Worm (Caenorhabditis elegans) whole organism, L4 larva: Measurements from ENCODE around the gene col-183.

ENCODE experiments used
- F10B5.3 ChIP-seq: sonication (generic microtip); optimal IDR thresholded peaks from 2 replicates; lab custom pipeline; 2016; ENCODE audit warnings: mild to moderate bottlenecking, missing genetic modification characterization, missing compliant biosample characterization
- F44E2.7 ChIP-seq: fragments of 200-800 bp; sonication (Bioruptor generic); IDR thresholded peaks from 2 replicates; pipeline ENCODE4 v2.1.2; 2022; ENCODE audit warnings: missing genetic modification characterization, missing compliant biosample characterization
- F49E8.2 ChIP-seq: sonication (generic microtip); optimal IDR thresholded peaks from 2 replicates; lab custom pipeline; 2016; ENCODE audit warnings: missing compliant biosample characterization, mild to moderate bottlenecking, missing genetic modification characterization, borderline replicate concordance
- T20F7.1 ChIP-seq: fragments of 200-800 bp; sonication (Bioruptor generic); optimal IDR thresholded peaks from 2 replicates; lab custom pipeline; 2018; ENCODE audit warnings: mild to moderate bottlenecking, missing genetic modification characterization, missing compliant biosample characterization
- Y5F2A.4 ChIP-seq: fragments of 200-800 bp; sonication (Bioruptor generic); optimal IDR thresholded peaks from 2 replicates; lab custom pipeline; 2018; ENCODE audit warnings: mild to moderate bottlenecking, missing genetic modification characterization, missing compliant biosample characterization
- aha-1 ChIP-seq: fragments of 150-350 bp; peaks from one replicate; lab custom pipeline; 2014; ENCODE audit warnings: missing biosample characterization, missing genetic modification characterization
- arid-1 ChIP-seq: fragments of 200-800 bp; sonication (Bioruptor generic); conservative IDR thresholded peaks from 2 replicates; pipeline ENCODE4 v1.3.6; 2022; ENCODE audit warnings: missing genetic modification reagents, missing genetic modification characterization, missing compliant biosample characterization
- ctbp-1 ChIP-seq: fragments of 200-800 bp; sonication (Bioruptor generic); IDR thresholded peaks from 2 replicates; pipeline ENCODE4 v1.3.6; 2022; ENCODE audit warnings: missing genetic modification reagents, missing genetic modification characterization, missing compliant biosample characterization
- daf-16 ChIP-seq, 3 experiments: sonication (generic microtip); optimal IDR thresholded peaks; 2 replicates each; lab custom pipeline; 2016 to 2017; ENCODE audit warnings: missing genetic modification characterization in 3 of 3, missing genetic modification reagents in 3 of 3, mild to moderate bottlenecking in 2 of 3, missing compliant biosample characterization in 2 of 3, missing biosample characterization in 1 of 3, moderate library complexity in 1 of 3
- daf-19 ChIP-seq: fragments of 200-800 bp; sonication (Bioruptor generic); conservative IDR thresholded peaks from 2 replicates; pipeline ENCODE4 v1.3.6; 2022; ENCODE audit warnings: missing genetic modification characterization, missing compliant biosample characterization
- dmd-6 ChIP-seq: fragments of 200-800 bp; sonication (Bioruptor generic); IDR thresholded peaks from 2 replicates; pipeline ENCODE4 v1.3.6; 2022; ENCODE audit warnings: missing genetic modification reagents, missing genetic modification characterization, missing compliant biosample characterization
- dpl-1 ChIP-seq: fragments of 150-350 bp; optimal IDR thresholded peaks from 2 replicates; lab custom pipeline; 2014; ENCODE audit warnings: missing biosample characterization, missing genetic modification reagents, missing genetic modification characterization
- duxl-1 ChIP-seq: sonication (generic microtip); optimal IDR thresholded peaks from 2 replicates; lab custom pipeline; 2016; ENCODE audit warnings: mild to moderate bottlenecking, missing genetic modification characterization, moderate library complexity, missing compliant biosample characterization; ENCODE audit not compliant: poor library complexity
- dve-1 ChIP-seq: sonication (generic microtip); optimal IDR thresholded peaks from 2 replicates; lab custom pipeline; 2017; ENCODE audit warnings: antibody characterized with exemption, mild to moderate bottlenecking, missing genetic modification characterization, missing compliant biosample characterization; ENCODE audit not compliant: insufficient read depth
- hlh-30 ChIP-seq: sonication (generic microtip); optimal IDR thresholded peaks from 2 replicates; lab custom pipeline; 2017; ENCODE audit warnings: antibody characterized with exemption, mild to moderate bottlenecking, missing genetic modification characterization, missing compliant biosample characterization; ENCODE audit not compliant: insufficient read depth
- lim-7 ChIP-seq: fragments of 200-800 bp; sonication (Bioruptor generic); IDR thresholded peaks from 2 replicates; pipeline ENCODE4 v1.3.6; 2022; ENCODE audit warnings: missing genetic modification characterization, missing compliant biosample characterization
- lin-13 ChIP-seq: fragments of 150-350 bp; optimal IDR thresholded peaks from 2 replicates; lab custom pipeline; 2014; ENCODE audit warnings: missing biosample characterization, missing genetic modification reagents, missing genetic modification characterization
- lin-38 ChIP-seq: fragments of 200-800 bp; sonication (Bioruptor generic); IDR thresholded peaks from 2 replicates; pipeline ENCODE4 v1.3.6; 2022; ENCODE audit warnings: missing genetic modification reagents, missing genetic modification characterization, missing compliant biosample characterization
- lin-39 ChIP-seq: fragments of 150-350 bp; optimal IDR thresholded peaks from 2 replicates; lab custom pipeline; 2014; ENCODE audit warnings: missing biosample characterization, missing genetic modification reagents, missing genetic modification characterization
- lir-3 ChIP-seq: sonication (generic microtip); optimal IDR thresholded peaks from 2 replicates; lab custom pipeline; 2016; ENCODE audit warnings: mild to moderate bottlenecking, missing genetic modification characterization, missing compliant biosample characterization
- madf-5 ChIP-seq, 2 experiments: fragments of 200-800 bp; sonication (Bioruptor generic); IDR thresholded peaks; 2 replicates each; pipeline ENCODE4 v1.3.6; 2022; ENCODE audit warnings: missing compliant biosample characterization in 2 of 2, missing genetic modification characterization in 2 of 2
- madf-9 ChIP-seq: fragments of 200-800 bp; sonication (Bioruptor generic); conservative IDR thresholded peaks from 2 replicates; pipeline ENCODE4 v1.3.6; 2022; ENCODE audit warnings: missing genetic modification reagents, missing genetic modification characterization, missing compliant biosample characterization
- mxl-2 ChIP-seq: fragments of 200-800 bp; sonication (Bioruptor generic); conservative IDR thresholded peaks from 2 replicates; pipeline ENCODE4 v1.3.6; 2022; ENCODE audit warnings: missing genetic modification reagents, missing genetic modification characterization, missing compliant biosample characterization
- mxl-3 ChIP-seq: fragments of 200-800 bp; sonication (Bioruptor generic); optimal IDR thresholded peaks from 2 replicates; lab custom pipeline; 2018; ENCODE audit warnings: mild to moderate bottlenecking, missing genetic modification characterization, missing compliant biosample characterization
- nhr-102 ChIP-seq: sonication (generic microtip); optimal IDR thresholded peaks from 2 replicates; lab custom pipeline; 2016; ENCODE audit warnings: mild to moderate bottlenecking, missing genetic modification characterization, moderate library complexity, missing compliant biosample characterization
- nhr-11 ChIP-seq: fragments of 150-350 bp; optimal IDR thresholded peaks from 2 replicates; lab custom pipeline; 2014; ENCODE audit warnings: missing biosample characterization, missing genetic modification characterization
- nhr-28 ChIP-seq: fragments of 150-350 bp; optimal IDR thresholded peaks from 2 replicates; lab custom pipeline; 2014; ENCODE audit warnings: missing biosample characterization, missing genetic modification characterization
- nhr-41 ChIP-seq: fragments of 200-800 bp; sonication (Bioruptor generic); IDR thresholded peaks from 2 replicates; pipeline ENCODE4 v1.3.6; 2022; ENCODE audit warnings: missing genetic modification reagents, missing genetic modification characterization, missing compliant biosample characterization
- nhr-42 ChIP-seq: fragments of 200-800 bp; sonication (Bioruptor generic); IDR thresholded peaks from 2 replicates; pipeline ENCODE4 v1.3.6; 2022; ENCODE audit warnings: missing genetic modification characterization, missing compliant biosample characterization
- nhr-48 ChIP-seq: sonication (generic microtip); optimal IDR thresholded peaks from 2 replicates; lab custom pipeline; 2016; ENCODE audit warnings: mild to moderate bottlenecking, missing genetic modification characterization, missing compliant biosample characterization
- nhr-77 ChIP-seq: fragments of 150-350 bp; optimal IDR thresholded peaks from 2 replicates; lab custom pipeline; 2014; ENCODE audit warnings: missing biosample characterization, missing genetic modification characterization
- pha-4 ChIP-seq, 2 experiments: fragments of 150-350 bp in 1 of 2; fragments of 200-800 bp in 1 of 2; sonication (Bioruptor generic) in 1 of 2; IDR thresholded peaks in 1 of 2; optimal IDR thresholded peaks in 1 of 2; 2 replicates each; pipeline versions ENCODE4 v1.3.6 to Lab custom; 2014 to 2022; ENCODE audit warnings: missing genetic modification characterization in 2 of 2, missing genetic modification reagents in 2 of 2, missing biosample characterization in 1 of 2, missing compliant biosample characterization in 1 of 2
- rbr-2 ChIP-seq: sonication (generic microtip); optimal IDR thresholded peaks from 2 replicates; lab custom pipeline; 2016; ENCODE audit warnings: missing genotype, missing genetic modification characterization, missing compliant biosample characterization
- sdz-12 ChIP-seq: fragments of 200-800 bp; sonication (Bioruptor generic); optimal IDR thresholded peaks from 2 replicates; lab custom pipeline; 2018; ENCODE audit warnings: mild to moderate bottlenecking, missing genetic modification characterization, missing compliant biosample characterization
- set-16 ChIP-seq: fragments of 200-800 bp; sonication (Bioruptor generic); IDR thresholded peaks from 2 replicates; pipeline ENCODE4 v1.3.6; 2022; ENCODE audit warnings: missing genetic modification reagents, missing genetic modification characterization, missing compliant biosample characterization
- snpc-1.2 ChIP-seq: fragments of 200-800 bp; sonication (Bioruptor generic); IDR thresholded peaks from 2 replicates; pipeline ENCODE4 v1.3.6; 2022; ENCODE audit warnings: missing genetic modification reagents, missing genetic modification characterization, missing compliant biosample characterization
- spr-3 ChIP-seq: fragments of 200-800 bp; sonication (Bioruptor generic); optimal IDR thresholded peaks from 2 replicates; lab custom pipeline; 2018; ENCODE audit warnings: mild to moderate bottlenecking, missing genetic modification characterization, missing compliant biosample characterization
- unc-130 ChIP-seq: sonication (generic microtip); optimal IDR thresholded peaks from 2 replicates; lab custom pipeline; 2016; ENCODE audit warnings: missing genetic modification reagents, missing genetic modification characterization, missing compliant biosample characterization
- unc-62 ChIP-seq, 3 experiments: fragments of 150-350 bp in 1 of 3; sonication (generic microtip); optimal IDR thresholded peaks in 2 of 3; peaks in 1 of 3; 1 replicate in 1 of 3; 2 replicates in 2 of 3; lab custom pipeline; 2014 to 2017; ENCODE audit warnings: missing biosample characterization in 3 of 3, missing genetic modification characterization in 3 of 3, missing genetic modification reagents in 3 of 3, missing genotype in 1 of 3

col-183 gene

DNA sequence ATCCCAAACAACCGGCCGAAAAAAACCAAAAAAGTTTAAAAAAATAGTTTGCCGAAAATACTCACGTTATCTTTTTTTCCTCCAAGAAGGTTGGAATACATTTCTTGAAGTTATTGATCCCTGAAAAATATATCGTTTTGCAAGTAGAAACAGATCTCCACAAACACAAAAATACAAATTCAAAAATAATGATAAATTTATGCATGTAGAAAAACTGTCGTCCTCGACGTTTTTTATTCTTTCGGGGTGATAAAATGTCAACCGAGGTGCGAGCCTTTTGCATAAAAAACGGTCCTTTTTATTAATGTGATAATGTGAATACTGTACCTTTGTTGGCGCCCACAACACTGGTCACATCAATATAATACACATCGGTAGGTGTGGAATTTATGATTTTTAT, 3.8 kb downstream of the col-183 start, which contains the start of gene F02D10.2:
TSS of gene F02D10.2 (minus strand) at position 101 of the 400 bp plus-strand sequence.
- TF ChIP-seq mxl-2 (GFP tag; lab: Robert Waterston, UW) (no peak), nhr-102 (tag; lab: Kevin White, UChicago) (no peak)
- TF ChIP-seq, all 104 proteins: peak for 0

ce11 chrX:13462519-13462918, 5.0 kb downstream of the col-183 start, which contains the start of gene F02D10.3:
Gene F02D10.3 (minus strand): TSS chrX:13462619.
- no peak for TF ChIP-seq nhr-28
- no peak for TF ChIP-seq madf-5 (GFP tag; IDR thresholded peaks at IDR 0.05; lab: Robert Waterston, UW)
- no peak for TF ChIP-seq lim-7
- no peak for TF ChIP-seq dmd-6 (GFP tag; lab: Robert Waterston, UW)
- no peak for TF ChIP-seq lin-13 (GFP tag; lab: Kevin White, UChicago)
- no peak for TF ChIP-seq unc-130 (GFP tag; lab: Kevin White, UChicago)
- no peak for TF ChIP-seq lin-39 (tag; lab: Kevin White, UChicago)
- no peak for TF ChIP-seq daf-16 (GFP tag; optimal IDR thresholded peaks at IDR 0.05; lab: Kevin White, UChicago)
- TF ChIP-seq daf-16 (tag; optimal IDR thresholded peaks at IDR 0.05; lab: Kevin White, UChicago) = no peak
- TF ChIP-seq arid-1 (GFP tag; lab: Robert Waterston, UW) = no peak
- TF ChIP-seq T20F7.1 (GFP tag; lab: Kevin White, UChicago) = no peak
- no peak for TF ChIP-seq Y5F2A.4

DNA sequence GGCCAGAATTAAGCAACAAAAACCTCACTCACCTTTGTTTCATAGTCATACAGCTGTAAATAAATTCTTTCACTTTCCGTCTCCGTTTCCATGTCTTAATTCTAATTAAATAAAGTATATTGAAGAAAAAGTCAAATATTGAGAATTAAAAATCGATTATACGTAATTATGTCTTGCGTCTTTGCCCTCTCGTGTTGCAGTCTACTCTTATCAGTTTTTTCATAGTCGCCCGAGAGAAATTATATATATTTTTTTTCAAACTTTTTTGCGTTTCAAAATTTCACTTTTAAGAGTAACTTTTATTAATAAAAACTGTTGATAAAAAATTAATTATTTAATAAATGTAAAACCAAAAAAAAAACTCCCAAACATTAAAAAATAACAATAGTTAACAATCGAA, 11.1 kb downstream of the col-183 start, which contains the start of gene flr-1:
TSS of gene flr-1 (minus strand) at position 101 of the 400 bp plus-strand sequence.
- TF ChIP-seq aha-1 (tag; lab: Kevin White, UChicago) = peak; percentile 2
- TF ChIP-seq set-16 = no peak

DNA sequence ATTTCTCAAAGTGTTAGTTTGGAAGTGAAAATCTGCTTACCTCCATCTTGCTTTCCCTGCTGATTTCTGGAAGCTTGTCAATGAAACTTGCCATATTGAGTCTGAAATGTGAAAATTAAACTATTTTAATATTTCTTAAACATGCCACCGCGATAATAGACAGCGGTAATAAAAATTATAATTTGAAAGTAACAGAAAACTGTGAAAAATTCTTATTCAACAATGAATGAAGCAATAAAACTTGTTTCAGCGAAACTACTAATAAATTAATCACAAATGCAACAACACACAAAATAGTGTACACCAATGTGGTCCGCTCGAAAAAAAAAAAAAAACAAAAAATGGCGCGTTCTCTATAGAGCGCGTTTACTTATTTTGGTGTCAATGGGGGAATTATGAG, 16.0 kb downstream of the col-183 start, which contains the start of gene F02D10.6:
TSS of gene F02D10.6 (minus strand) at position 101 of the 400 bp plus-strand sequence.
- TF ChIP-seq ctbp-1 (GFP tag; lab: Robert Waterston, UW) (no peak), unc-62 (GFP tag; optimal IDR thresholded peaks at IDR 0.05 in 1 of 2; lab: Kevin White, UChicago) (peak in 1 of 2 experiments; percentile 50), unc-62 (tag; optimal IDR thresholded peaks at IDR 0.05; lab: Kevin White, UChicago) (no peak), spr-3 (GFP tag; lab: Kevin White, UChicago) (no peak), F44E2.7 (GFP tag; lab: Robert Waterston, UW) (no peak), pha-4 (GFP tag; IDR thresholded peaks at IDR 0.05; lab: Robert Waterston, UW) (no peak), pha-4 (tag; optimal IDR thresholded peaks at IDR 0.05; lab: Kevin White, UChicago) (no peak)

- peak; percentile 88 for TF ChIP-seq hlh-30 (tag; lab: Kevin White, UChicago)
- peak; percentile 54 for TF ChIP-seq unc-130 (GFP tag; lab: Kevin White, UChicago)
- peak; percentile 68 for TF ChIP-seq dve-1 (tag; lab: Kevin White, UChicago)
- peak; percentile 76 for TF ChIP-seq lin-38 (GFP tag; lab: Robert Waterston, UW)
- TF ChIP-seq madf-9 (GFP tag; lab: Robert Waterston, UW) = peak; percentile 61
- TF ChIP-seq duxl-1 (tag; lab: Kevin White, UChicago) = peak; percentile 78
- TF ChIP-seq mxl-2 (GFP tag; lab: Robert Waterston, UW) = peak; percentile 43; the same call in 1 of the 2 replicates
- 0 out of 2 replicates have a peak, but pooled peaks have one; percentile 68 for TF ChIP-seq F44E2.7 (GFP tag; lab: Robert Waterston, UW)
- TF ChIP-seq nhr-42 (GFP tag; lab: Robert Waterston, UW) = 0 out of 2 replicates have a peak, but pooled peaks have one; percentile 62
- peak; percentile 38 for TF ChIP-seq nhr-11 (tag; lab: Kevin White, UChicago)
- peak; percentile 93 for TF ChIP-seq daf-19 (GFP tag; lab: Robert Waterston, UW)
- TF ChIP-seq nhr-41 (GFP tag; lab: Robert Waterston, UW) = peak; percentile 74; the same call in 1 of the 2 replicates
- TF ChIP-seq daf-16 (GFP tag; optimal IDR thresholded peaks at IDR 0.05; lab: Kevin White, UChicago) = peak; percentile 73 to 81
- TF ChIP-seq daf-16 (tag; optimal IDR thresholded peaks at IDR 0.05; lab: Kevin White, UChicago) = peak; percentile 69
- peak; percentile 58 for TF ChIP-seq nhr-77
- peak; percentile 78 for TF ChIP-seq lir-3 (tag; lab: Kevin White, UChicago)
- TF ChIP-seq snpc-1.2 (GFP tag; lab: Robert Waterston, UW) = peak; percentile 82
- peak; percentile 79 for TF ChIP-seq rbr-2 (tag; lab: Kevin White, UChicago)
- peak; percentile 17 for TF ChIP-seq nhr-28
- TF ChIP-seq dpl-1 (GFP tag; lab: Kevin White, UChicago) = peak; percentile 29
- peak; percentile 45 for TF ChIP-seq F49E8.2 (tag; lab: Kevin White, UChicago)
- TF ChIP-seq mxl-3 = peak; percentile 75
- TF ChIP-seq F10B5.3 (tag; lab: Kevin White, UChicago) = peak; percentile 54
- peak; percentile 82 for TF ChIP-seq nhr-48
- peak; percentile 12 for TF ChIP-seq sdz-12 (GFP tag; lab: Kevin White, UChicago)
- TF ChIP-seq lin-13 (GFP tag; lab: Kevin White, UChicago) = peak; percentile 78
Measured at ce11 chrX:13448665-13449099, 18.9 kb downstream of the col-183 start.
